Fruit fly (Drosophila melanogaster): ENCODE measurements around the gene Sfp24Bb.

The Sfp24Bb gene

DNA sequence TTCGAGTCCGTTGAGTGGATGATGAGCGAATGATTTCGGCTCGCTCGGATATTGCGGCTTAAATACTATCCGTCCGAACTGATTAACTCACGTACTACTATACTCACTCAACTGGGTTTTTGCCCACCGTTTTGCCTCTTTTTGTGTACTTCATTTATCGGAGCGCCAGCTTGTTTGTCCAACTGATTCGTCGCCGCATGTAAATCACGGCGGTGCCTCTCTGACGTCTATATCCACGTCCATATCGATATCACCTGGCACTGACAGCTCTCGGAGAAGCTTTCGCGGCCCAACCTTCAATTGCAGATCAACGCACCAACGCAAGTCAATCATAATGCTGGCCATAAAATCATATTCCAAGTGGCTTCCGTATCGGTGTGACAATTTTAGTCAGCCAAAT lies 28.2 kb upstream of the Sfp24Bb start, which contains the start of gene CG3604:
CG3604 (minus strand) TSS at position 101 of the 400 bp plus-strand sequence.
- TF ChIP-seq CG6175 (GFP tag; IDR thresholded peaks at IDR 0.05) (no peak), Eip74EF (GFP tag; optimal IDR thresholded peaks at IDR 0.05) (peak in 1 of 2 experiments; percentile 14), Oaz (GFP tag; IDR thresholded peaks at IDR 0.05) (no peak), klu (GFP tag; IDR thresholded peaks at IDR 0.05) (no peak)

DNA sequence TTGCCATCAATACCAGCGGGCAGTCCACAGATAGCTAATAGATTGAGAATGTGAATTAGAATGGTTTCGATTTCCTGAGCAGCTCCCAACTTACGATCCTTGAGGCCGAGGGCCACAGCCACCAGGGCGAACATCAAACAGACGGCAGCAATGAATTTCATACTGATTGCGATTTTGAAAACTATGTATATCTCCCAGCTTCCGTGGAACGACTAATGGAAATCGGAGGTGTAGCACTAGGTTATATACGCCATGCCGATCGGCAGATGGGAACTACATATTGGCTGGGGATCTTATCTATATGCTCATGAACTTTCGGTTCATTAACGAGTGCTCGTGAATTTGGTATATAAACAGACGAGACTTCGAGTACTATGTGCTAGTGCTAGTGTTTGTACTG lies 26.9 kb upstream of the Sfp24Bb start, which contains the start of gene IM33:
IM33 (minus strand) TSS at position 221 of the 400 bp plus-strand sequence.
- TF ChIP-seq CG7556 (GFP tag; optimal IDR thresholded peaks at IDR 0.05) = no peak
- no peak for TF ChIP-seq CG13123 (GFP tag; optimal IDR thresholded peaks at IDR 0.05)
- TF ChIP-seq Meics (GFP tag; optimal IDR thresholded peaks at IDR 0.05) = no peak
- no peak for TF ChIP-seq CG10267 (tag; optimal IDR thresholded peaks at IDR 0.05)
- TF ChIP-seq tll (GFP tag; optimal IDR thresholded peaks at IDR 0.05) = no peak
- peak; percentile 51 for TF ChIP-seq sug (tag; optimal IDR thresholded peaks at IDR 0.05)
- TF ChIP-seq CG3163 (GFP tag; optimal IDR thresholded peaks at IDR 0.05) = no peak
- no peak for TF ChIP-seq cwo (GFP tag; optimal IDR thresholded peaks at IDR 0.05)
- no peak for TF ChIP-seq CG32532 (GFP tag; IDR thresholded peaks at IDR 0.05)
- no peak for TF ChIP-seq phol (tag; optimal IDR thresholded peaks at IDR 0.05)
- no peak for TF ChIP-seq CG3407 (GFP tag; optimal IDR thresholded peaks at IDR 0.05)
- TF ChIP-seq CG8765 (GFP tag; IDR thresholded peaks at IDR 0.05) = no peak
- TF ChIP-seq CG10543 (GFP tag; optimal IDR thresholded peaks at IDR 0.05) = peak; percentile 11
- TF ChIP-seq NC2α (GFP tag; optimal IDR thresholded peaks at IDR 0.05) = no peak
- no peak for TF ChIP-seq sisA (GFP tag; IDR thresholded peaks at IDR 0.05)
- no peak for TF ChIP-seq D19A (tag; optimal IDR thresholded peaks at IDR 0.05)
- no peak for TF ChIP-seq Sox100B (GFP tag; optimal IDR thresholded peaks at IDR 0.05)
- 0 out of 3 replicates have a peak, but pooled peaks have one; percentile 9 for TF ChIP-seq CG7357 (GFP tag; IDR thresholded peaks at IDR 0.05)
- TF ChIP-seq CG34376 (GFP tag; optimal IDR thresholded peaks at IDR 0.05) = peak; percentile 61
- TF ChIP-seq Ravus (GFP tag; IDR thresholded peaks at IDR 0.05) = no peak
- no peak for TF ChIP-seq tna (GFP tag; IDR thresholded peaks at IDR 0.05; ENCODE audit: partially characterized antibody)
- TF ChIP-seq CG14965 (GFP tag; optimal IDR thresholded peaks at IDR 0.05; ENCODE audit: borderline replicate concordance) = no peak

DNA sequence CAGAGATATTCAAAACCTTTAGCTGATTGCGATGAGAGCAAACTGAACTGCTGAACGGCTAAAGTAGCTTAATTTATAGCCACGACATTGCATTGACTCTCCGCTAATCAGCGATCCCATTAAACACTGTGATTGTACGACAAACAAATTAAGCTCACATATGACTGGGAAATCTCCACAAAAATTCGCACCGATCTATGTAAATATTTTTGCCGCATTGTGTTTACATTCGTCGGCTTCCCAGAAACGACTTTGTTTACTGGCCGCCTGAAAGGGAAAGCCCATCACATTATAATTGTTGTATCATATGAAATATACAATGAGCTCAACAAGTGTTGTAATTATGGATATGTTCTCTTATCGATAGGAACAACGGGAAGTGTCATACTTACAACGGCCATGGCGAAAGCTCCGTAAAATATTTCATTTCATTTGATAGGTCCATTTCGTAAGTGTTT lies 25.8 kb upstream of the Sfp24Bb start, which contains the start of gene CG16713:
CG16713 (minus strand) TSS at position 51 of the 458 bp plus-strand sequence.
- peak; percentile 31 for TF ChIP-seq CG34376 (GFP tag; optimal IDR thresholded peaks at IDR 0.05)
- no peak for TF ChIP-seq Dref (GFP tag; IDR thresholded peaks at IDR 0.05)
- TF ChIP-seq sug (tag; optimal IDR thresholded peaks at IDR 0.05) = peak; percentile 25

DNA sequence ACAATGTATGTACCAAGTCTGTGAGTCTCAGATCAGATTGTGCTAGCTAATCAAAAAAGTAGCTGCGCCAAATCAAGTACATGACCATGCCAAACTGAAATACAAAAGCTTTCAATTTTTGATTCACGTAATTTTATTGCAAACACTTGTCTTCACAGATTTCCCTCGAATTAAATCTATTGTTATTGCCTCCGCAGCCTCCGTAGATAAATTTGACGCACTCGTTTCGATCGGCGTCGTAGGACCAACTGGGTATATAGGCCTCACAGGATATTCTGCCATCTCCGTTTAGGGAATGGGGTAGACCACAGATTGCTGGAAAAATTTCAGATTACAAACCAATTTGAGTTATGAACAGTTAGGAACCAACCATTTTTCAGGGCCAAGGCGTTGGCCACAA lies 25.3 kb upstream of the Sfp24Bb start, which contains the start of gene CG43165:
CG43165 (minus strand) TSS at position 101 of the 400 bp plus-strand sequence.
- TF ChIP-seq CG8765 (GFP tag; IDR thresholded peaks at IDR 0.05) (peak; percentile 22; the same call in 1 of the 2 replicates), Pdp1 (GFP tag; optimal IDR thresholded peaks at IDR 0.05) (peak in 1 of 2 experiments; percentile 12), YL-1 (GFP tag; optimal IDR thresholded peaks at IDR 0.05) (no peak), CG17361 (GFP tag; IDR thresholded peaks at IDR 0.05) (no peak), CG17802 (tag; optimal IDR thresholded peaks at IDR 0.05) (no peak)

DNA sequence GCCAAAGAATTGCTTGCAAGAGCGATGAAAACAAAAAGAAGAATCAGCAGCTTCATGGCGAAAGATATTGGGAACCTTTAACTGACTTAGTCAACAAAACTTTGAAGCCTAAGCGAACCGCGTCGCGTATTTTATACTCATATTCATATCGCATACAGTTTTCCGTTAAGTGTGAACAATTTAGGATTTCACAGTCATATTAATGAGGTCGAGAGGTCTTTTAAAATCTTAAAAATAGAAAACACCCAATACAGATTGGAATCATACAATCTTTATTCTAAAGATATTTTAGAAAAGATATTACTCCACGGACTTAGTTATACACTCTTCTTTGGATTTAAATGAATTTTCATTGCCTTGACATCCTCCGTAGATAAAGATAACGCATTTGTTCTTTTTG lies 24.2 kb upstream of the Sfp24Bb start, which contains the start of gene Acp24A4:
Acp24A4 (minus strand) TSS at position 101 of the 400 bp plus-strand sequence.
- TF ChIP-seq CG7839 (tag; optimal IDR thresholded peaks at IDR 0.05) (no peak), hth (optimal IDR thresholded peaks at IDR 0.05) (no peak), CG10147 (GFP tag; optimal IDR thresholded peaks at IDR 0.05) (no peak), bsh (GFP tag; optimal IDR thresholded peaks at IDR 0.05) (no peak), Atf-2 (GFP tag; optimal IDR thresholded peaks at IDR 0.05) (no peak), eve (GFP tag; optimal IDR thresholded peaks at IDR 0.05) (no peak), corto (GFP tag; optimal IDR thresholded peaks at IDR 0.05) (no peak), fd96Cb (tag; optimal IDR thresholded peaks at IDR 0.05) (no peak), CG13123 (GFP tag; optimal IDR thresholded peaks at IDR 0.05) (no peak), CG11085 (GFP tag; IDR thresholded peaks at IDR 0.05) (no peak), esg (GFP tag; conservative IDR thresholded peaks at IDR 0.05) (no peak), E2f2 (GFP tag; IDR thresholded peaks at IDR 0.05) (no peak), en (GFP tag; optimal IDR thresholded peaks at IDR 0.05) (no peak), Rfx (GFP tag; IDR thresholded peaks at IDR 0.05) (no peak), sob (GFP tag; IDR thresholded peaks at IDR 0.05) (no peak)

All from whole organism, embryonic.